Fruit fly (Drosophila melanogaster): ENCODE results near the gene CG43077.

dm6 chrX:17047730-17048577 is 20.4 kb downstream of the CG43077 start:
- TF ChIP-seq Sin3A (optimal IDR thresholded peaks at IDR 0.05): no peak
- no peak for TF ChIP-seq h (optimal IDR thresholded peaks at IDR 0.05)

Data from Kc167 (cell line).